Fruit fly (Drosophila melanogaster) whole organism, embryonic: ENCODE data around the gene CG32075.

Experiments
- Atf6 ChIP-seq: fragments of 200-800 bp; sonication (Bioruptor generic); IDR thresholded peaks from 2 replicates; pipeline ENCODE4 v1.3.6; 2022; ENCODE audit warnings: missing biosample characterization, missing genetic modification characterization
- Bgb ChIP-seq: fragments of 200-800 bp; sonication (Bioruptor generic); IDR thresholded peaks from 2 replicates; pipeline ENCODE4 v1.3.6; 2022; ENCODE audit warnings: missing biosample characterization, missing genetic modification characterization; ENCODE audit not compliant: partially characterized antibody
- C15 ChIP-seq: fragments of 200-800 bp; sonication (Bioruptor generic); IDR thresholded peaks from 3 replicates; pipeline ENCODE4 v1.3.6; 2022; ENCODE audit warnings: missing biosample characterization, missing genetic modification characterization
- CG10462 ChIP-seq: fragments of 200-800 bp; sonication (Bioruptor generic); optimal IDR thresholded peaks from 2 replicates; lab custom pipeline; 2016; ENCODE audit warnings: missing biosample characterization, missing genetic modification characterization
- CG10979 ChIP-seq: fragments of 200-800 bp; sonication (Bioruptor generic); optimal IDR thresholded peaks from 2 replicates; lab custom pipeline; 2018; ENCODE audit warnings: missing biosample characterization, mild to moderate bottlenecking, missing genetic modification characterization, moderate library complexity
- CG11504 ChIP-seq: fragments of 200-800 bp; sonication (Bioruptor generic); optimal IDR thresholded peaks from 3 replicates; lab custom pipeline; 2019; ENCODE audit warnings: missing biosample characterization, mild to moderate bottlenecking, missing genetic modification characterization, moderate library complexity
- CG1233 ChIP-seq: fragments of 200-800 bp; sonication (Bioruptor generic); optimal IDR thresholded peaks from 4 replicates; lab custom pipeline; 2018; ENCODE audit warnings: missing biosample characterization, mild to moderate bottlenecking, missing genetic modification characterization
- CG13424 ChIP-seq: fragments of 200-800 bp; sonication (Bioruptor generic); optimal IDR thresholded peaks from 2 replicates; lab custom pipeline; 2019; ENCODE audit warnings: missing biosample characterization, mild to moderate bottlenecking, missing genetic modification characterization, moderate library complexity
- CG14710 ChIP-seq: fragments of 200-800 bp; sonication (Bioruptor generic); optimal IDR thresholded peaks from 3 replicates; lab custom pipeline; 2019; ENCODE audit warnings: missing biosample characterization, mild to moderate bottlenecking, missing genetic modification characterization, moderate library complexity
- CG1529 ChIP-seq: fragments of 200-800 bp; sonication (Bioruptor generic); optimal IDR thresholded peaks from 3 replicates; lab custom pipeline; 2018; ENCODE audit warnings: missing biosample characterization, missing genetic modification characterization
- CG1603 ChIP-seq: fragments of 200-800 bp; sonication (Bioruptor generic); optimal IDR thresholded peaks from 2 replicates; lab custom pipeline; 2019; ENCODE audit warnings: missing biosample characterization, mild to moderate bottlenecking, missing genetic modification characterization, moderate library complexity
- CG17829 ChIP-seq: fragments of 200-800 bp; optimal IDR thresholded peaks from 2 replicates; lab custom pipeline; 2019; ENCODE audit warnings: missing biosample characterization, mild to moderate bottlenecking, missing genetic modification characterization, moderate library complexity
- CG18262 ChIP-seq: fragments of 200-800 bp; optimal IDR thresholded peaks from 3 replicates; lab custom pipeline; 2019; ENCODE audit warnings: missing biosample characterization, mild to moderate bottlenecking, missing genetic modification characterization, moderate library complexity
- CG31441 ChIP-seq: fragments of 200-800 bp; sonication (Bioruptor generic); IDR thresholded peaks from 2 replicates; pipeline ENCODE4 v1.3.6; 2022; ENCODE audit warnings: missing biosample characterization, missing genetic modification characterization
- CG3407 ChIP-seq: fragments of 200-800 bp; sonication (Bioruptor generic); optimal IDR thresholded peaks from 2 replicates; lab custom pipeline; 2018; ENCODE audit warnings: missing biosample characterization, mild to moderate bottlenecking, missing genetic modification characterization
- CG4617 ChIP-seq: fragments of 200-800 bp; sonication (Bioruptor generic); optimal IDR thresholded peaks from 3 replicates; lab custom pipeline; 2016; ENCODE audit warnings: missing biosample characterization, missing genetic modification characterization, borderline replicate concordance
- Dll ChIP-seq: fragments of 200-800 bp; sonication (Bioruptor generic); IDR thresholded peaks from 4 replicates; pipeline ENCODE4 v1.3.6; 2022; ENCODE audit warnings: missing biosample characterization, missing genetic modification characterization; ENCODE audit not compliant: partially characterized antibody
- Drgx ChIP-seq: fragments of 200-800 bp; sonication (Bioruptor generic); IDR thresholded peaks from 2 replicates; pipeline ENCODE4 v1.3.6; 2022; ENCODE audit warnings: missing biosample characterization, missing genetic modification characterization
- E2f2 ChIP-seq: fragments of 200-800 bp; sonication (Bioruptor generic); IDR thresholded peaks from 2 replicates; pipeline ENCODE4 v1.3.6; 2022; ENCODE audit warnings: missing biosample characterization, missing genetic modification characterization
- ERR ChIP-seq: fragments of 200-800 bp; sonication (Bioruptor generic); optimal IDR thresholded peaks from 2 replicates; lab custom pipeline; 2016; ENCODE audit warnings: missing biosample characterization, missing genetic modification characterization
- Mrtf ChIP-seq: fragments of 200-800 bp; sonication (Bioruptor generic); IDR thresholded peaks from 3 replicates; pipeline ENCODE4 v1.3.6; 2022; ENCODE audit warnings: missing biosample characterization, missing genetic modification characterization
- Pdp1 ChIP-seq, 2 experiments: fragments of 200-800 bp; sonication (Bioruptor generic); optimal IDR thresholded peaks; 3 replicates each; lab custom pipeline; 2016; ENCODE audit warnings: missing biosample characterization in 2 of 2, missing genetic modification characterization in 2 of 2, mild to moderate bottlenecking in 1 of 2, moderate library complexity in 1 of 2
- Sox102F ChIP-seq: fragments of 200-800 bp; sonication (Bioruptor generic); optimal IDR thresholded peaks from 2 replicates; lab custom pipeline; 2018; ENCODE audit warnings: missing biosample characterization, mild to moderate bottlenecking, missing genetic modification characterization, moderate library complexity
- Xbp1 ChIP-seq: fragments of 200-800 bp; sonication (Bioruptor generic); optimal IDR thresholded peaks from 3 replicates; lab custom pipeline; 2016; ENCODE audit warnings: missing biosample characterization, mild to moderate bottlenecking, missing genetic modification characterization
- eyg ChIP-seq: fragments of 200-800 bp; sonication (Bioruptor generic); optimal IDR thresholded peaks from 3 replicates; lab custom pipeline; 2016; ENCODE audit warnings: missing biosample characterization, missing genetic modification characterization
- fd3F ChIP-seq: fragments of 200-800 bp; sonication (Bioruptor generic); optimal IDR thresholded peaks from 2 replicates; lab custom pipeline; 2018; ENCODE audit warnings: missing biosample characterization, mild to moderate bottlenecking, missing genetic modification characterization, moderate library complexity
- fu2 ChIP-seq: fragments of 200-800 bp; sonication (Bioruptor generic); optimal IDR thresholded peaks from 2 replicates; lab custom pipeline; 2016; ENCODE audit warnings: missing biosample characterization, missing genetic modification characterization
- gsb-n ChIP-seq: fragments of 200-800 bp; sonication (Bioruptor generic); optimal IDR thresholded peaks from 3 replicates; lab custom pipeline; 2018; ENCODE audit warnings: missing biosample characterization, mild to moderate bottlenecking, missing genetic modification characterization
- lola ChIP-seq, 3 experiments: fragments of >200 bp in 2 of 3; fragments of 200-800 bp in 1 of 3; sonication (Bioruptor generic) in 1 of 3; optimal IDR thresholded peaks; 2 replicates each; lab custom pipeline; 2017 to 2019; ENCODE audit warnings: missing biosample characterization in 3 of 3, missing genetic modification characterization in 3 of 3, mild to moderate bottlenecking in 1 of 3, moderate library complexity in 1 of 3
- sens ChIP-seq: fragments of 200-800 bp; sonication (Bioruptor generic); peaks from one replicate; lab custom pipeline; 2016; ENCODE audit warnings: missing biosample characterization, missing genetic modification characterization
- sim ChIP-seq: fragments of 200-800 bp; sonication (Bioruptor generic); IDR thresholded peaks from 2 replicates; pipeline ENCODE4 v1.3.6; 2022; ENCODE audit warnings: missing biosample characterization, missing genetic modification characterization
- sima ChIP-seq: fragments of 200-800 bp; sonication (Bioruptor generic); optimal IDR thresholded peaks from 2 replicates; lab custom pipeline; 2016; ENCODE audit warnings: missing biosample characterization, missing genetic modification characterization
- ttk ChIP-seq: fragments of 200-800 bp; sonication (Bioruptor generic); IDR thresholded peaks from 2 replicates; pipeline ENCODE4 v2.1.2; 2022; ENCODE audit warnings: missing biosample characterization, missing genetic modification characterization
- unc-4 ChIP-seq: fragments of 200-800 bp; sonication (Bioruptor generic); IDR thresholded peaks from 2 replicates; pipeline ENCODE4 v1.3.6; 2022; ENCODE audit warnings: missing biosample characterization, missing genetic modification characterization; ENCODE audit not compliant: partially characterized antibody
- z ChIP-seq: fragments of 200-800 bp; sonication (Bioruptor generic); IDR thresholded peaks from 3 replicates; pipeline ENCODE4 v1.3.6; 2022; ENCODE audit warnings: missing biosample characterization, missing genetic modification characterization
- zen ChIP-seq: fragments of 200-800 bp; sonication (Bioruptor generic); optimal IDR thresholded peaks from 3 replicates; lab custom pipeline; 2018; ENCODE audit warnings: missing biosample characterization, mild to moderate bottlenecking, missing genetic modification characterization, moderate library complexity
- zf30C ChIP-seq: fragments of 200-800 bp; sonication (Bioruptor generic); optimal IDR thresholded peaks from 3 replicates; lab custom pipeline; 2018; ENCODE audit warnings: missing biosample characterization, mild to moderate bottlenecking, missing genetic modification characterization

CG32075 gene

dm6 chr3L:11031784-11032183 is 33.0 kb downstream of the CG32075 start (continued):
- TF ChIP-seq CG17829 (peak; percentile 33), unc-4 (GFP tag; lab: Robert Waterston, UW) (no peak), Drgx (GFP tag; lab: Robert Waterston, UW) (peak; percentile 61), zen (tag; lab: Kevin White, UChicago) (no peak), CG13424 (tag; lab: Kevin White, UChicago) (no peak), Dll (no peak), CG18262 (tag; lab: Kevin White, UChicago) (peak; percentile 52), sima (no peak), zf30C (peak; percentile 46), CG31441 (GFP tag; lab: Robert Waterston, UW) (peak; percentile 48), CG1529 (GFP tag; lab: Kevin White, UChicago) (no peak), z (GFP tag; lab: Robert Waterston, UW) (no peak), Xbp1 (GFP tag; lab: Kevin White, UChicago) (peak; percentile 10), CG11504 (tag; lab: Kevin White, UChicago) (peak; percentile 17), CG10979 (tag; lab: Kevin White, UChicago) (peak; percentile 55), sim (GFP tag; lab: Robert Waterston, UW) (no peak), CG10462 (no peak), sens (GFP tag; lab: Kevin White, UChicago) (peak; percentile 43), CG3407 (GFP tag; lab: Kevin White, UChicago) (no peak), Sox102F (GFP tag; lab: Kevin White, UChicago) (peak; percentile 3), Pdp1 (GFP tag; optimal IDR thresholded peaks at IDR 0.05; lab: Kevin White, UChicago) (no peak), gsb-n (peak; percentile 42), CG14710 (tag; lab: Kevin White, UChicago) (peak; percentile 24)

DNA sequence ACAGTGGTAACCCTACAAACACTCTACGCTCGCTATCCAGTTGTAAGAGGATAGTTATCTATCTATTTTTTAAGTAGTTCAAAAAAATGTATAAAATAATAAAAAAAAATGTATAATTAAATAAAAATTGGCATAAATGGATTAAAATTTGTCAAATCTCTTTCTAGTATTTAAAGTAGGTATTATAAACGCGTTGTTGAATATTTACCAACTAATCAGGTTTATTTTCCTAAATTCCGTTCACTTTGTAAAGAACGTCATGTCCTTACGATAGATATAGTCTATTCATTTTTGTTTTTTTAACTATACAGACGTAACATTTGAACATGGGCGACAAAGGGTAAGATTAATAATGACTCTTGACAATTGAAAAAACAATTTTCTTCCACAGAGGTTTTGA is 37.5 kb downstream of the CG32075 start, which contains the start of gene CG32081:
Gene CG32081, plus strand, starts transcription at position 301 of the 400 bp plus-strand sequence.
- TF ChIP-seq CG4617 (GFP tag; lab: Kevin White, UChicago) = no peak
- TF ChIP-seq fu2 (GFP tag; lab: Kevin White, UChicago) = no peak
- no peak for TF ChIP-seq eyg (GFP tag; lab: Kevin White, UChicago)
- no peak for TF ChIP-seq CG1603 (tag; lab: Kevin White, UChicago)
- TF ChIP-seq Bgb (GFP tag; lab: Robert Waterston, UW) = no peak
- TF ChIP-seq fd3F (GFP tag; lab: Kevin White, UChicago) = no peak
- no peak for TF ChIP-seq lola (GFP tag; optimal IDR thresholded peaks at IDR 0.05; lab: Kevin White, UChicago)
- no peak for TF ChIP-seq ttk (GFP tag; lab: Robert Waterston, UW)
- TF ChIP-seq CG1233 (GFP tag; lab: Kevin White, UChicago) = no peak
- TF ChIP-seq ERR (GFP tag; lab: Kevin White, UChicago) = no peak
- TF ChIP-seq Atf6 (GFP tag; lab: Robert Waterston, UW) = no peak
- TF ChIP-seq, all 482 proteins: peak for 0

DNA sequence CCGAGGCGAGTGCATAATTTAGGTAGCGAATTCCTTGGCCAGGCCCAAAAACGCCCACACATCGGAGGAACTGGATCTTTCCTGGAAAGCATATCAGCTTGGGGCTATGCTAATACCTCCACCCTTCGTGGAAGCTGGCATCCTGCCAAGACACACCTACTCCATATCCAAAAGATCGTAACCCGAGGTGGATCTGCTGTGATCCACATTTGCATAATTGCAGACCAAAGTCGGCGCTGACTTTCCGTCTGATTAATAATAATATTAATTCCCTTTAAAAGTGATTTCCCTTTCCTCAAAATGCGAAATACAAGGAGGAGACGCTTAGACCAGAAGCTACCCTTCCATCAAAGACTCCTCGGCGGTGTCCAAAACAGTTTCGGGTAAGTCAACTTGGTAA is 39.5 kb downstream of the CG32075 start, which contains the start of gene CG32079:
Gene CG32079, plus strand, starts transcription at position 301 of the 400 bp plus-strand sequence.
- TF ChIP-seq C15 = no peak
- TF ChIP-seq E2f2 (GFP tag; lab: Robert Waterston, UW) = no peak
- TF ChIP-seq Mrtf (GFP tag; lab: Robert Waterston, UW) = 0 out of 3 replicates have a peak, but pooled peaks have one; percentile 35
